Worm (Caenorhabditis elegans) whole organism, L1 larva: ENCODE data around the gene clec-214.

Experiments
- C16A3.4 ChIP-seq: fragments of 150-350 bp; optimal IDR thresholded peaks from 2 replicates; lab custom pipeline; 2014; ENCODE audit warnings: missing biosample characterization, missing genetic modification characterization
- C34B4.2 ChIP-seq: sonication (generic microtip); optimal IDR thresholded peaks from 2 replicates; lab custom pipeline; 2017; ENCODE audit warnings: mild to moderate bottlenecking, missing genetic modification characterization, missing compliant biosample characterization
- Y116A8C.19 ChIP-seq: sonication (generic microtip); optimal IDR thresholded peaks from 2 replicates; lab custom pipeline; 2016; ENCODE audit warnings: missing compliant biosample characterization, missing genetic modification characterization, borderline replicate concordance
- aha-1 ChIP-seq: fragments of 150-350 bp; optimal IDR thresholded peaks from 2 replicates; lab custom pipeline; 2014; ENCODE audit warnings: missing biosample characterization, missing genetic modification characterization
- aly-2 ChIP-seq: fragments of 150-350 bp; optimal IDR thresholded peaks from 2 replicates; lab custom pipeline; 2014; ENCODE audit warnings: missing biosample characterization, missing genetic modification characterization
- ceh-63 ChIP-seq: fragments of 200-800 bp; sonication (Bioruptor generic); optimal IDR thresholded peaks from 2 replicates; lab custom pipeline; 2018; ENCODE audit warnings: mild to moderate bottlenecking, missing genetic modification characterization, missing compliant biosample characterization
- ceh-90 ChIP-seq: sonication (generic microtip); optimal IDR thresholded peaks from 2 replicates; lab custom pipeline; 2016; ENCODE audit warnings: missing genetic modification characterization, missing compliant biosample characterization
- dpl-1 ChIP-seq, 3 experiments: fragments of 150-350 bp in 2 of 3; sonication (generic microtip) in 1 of 3; optimal IDR thresholded peaks; 2 replicates each; lab custom pipeline; 2014 to 2017; ENCODE audit warnings: missing biosample characterization in 3 of 3, missing genetic modification characterization in 3 of 3, missing genetic modification reagents in 3 of 3
- dsc-1 ChIP-seq: sonication (generic microtip); optimal IDR thresholded peaks from 2 replicates; lab custom pipeline; 2016; ENCODE audit warnings: mild to moderate bottlenecking, missing genetic modification characterization, missing compliant biosample characterization
- efl-1 ChIP-seq, 4 experiments: fragments of 150-350 bp; optimal IDR thresholded peaks in 3 of 4; peaks in 1 of 4; 1 replicate in 1 of 4; 2 replicates in 3 of 4; lab custom pipeline; 2014; ENCODE audit warnings: missing biosample characterization in 2 of 4, missing genetic modification characterization in 2 of 4, missing genetic modification reagents in 2 of 4
- elt-2 ChIP-seq: sonication (generic microtip); optimal IDR thresholded peaks from 2 replicates; lab custom pipeline; 2016; ENCODE audit warnings: missing genetic modification characterization, mild to moderate bottlenecking, inconsistent platforms, missing compliant biosample characterization, missing genetic modification reagents
- elt-3 ChIP-seq, 6 experiments: fragments of 150-350 bp in 1 of 6; sonication (generic microtip); optimal IDR thresholded peaks; 2 replicates each; lab custom pipeline; 2017 to 2018; ENCODE audit warnings: missing biosample characterization in 6 of 6, missing genetic modification characterization in 6 of 6, inconsistent platforms in 1 of 6
- ets-5 ChIP-seq: fragments of 200-800 bp; sonication (Bioruptor generic); IDR thresholded peaks from 2 replicates; pipeline ENCODE4 v1.3.6; 2022; ENCODE audit warnings: missing genetic modification characterization, missing compliant biosample characterization
- fkh-10 ChIP-seq: sonication (generic microtip); optimal IDR thresholded peaks from 2 replicates; lab custom pipeline; 2017; ENCODE audit warnings: missing biosample characterization, missing genetic modification reagents, missing genetic modification characterization
- grh-1 ChIP-seq: fragments of 200-800 bp; sonication (Bioruptor generic); IDR thresholded peaks from 2 replicates; pipeline ENCODE4 v1.3.6; 2022; ENCODE audit warnings: missing genetic modification reagents, missing genetic modification characterization, missing compliant biosample characterization
- hlh-17 ChIP-seq: fragments of 200-800 bp; sonication (Bioruptor generic); optimal IDR thresholded peaks from 2 replicates; lab custom pipeline; 2018; ENCODE audit warnings: missing genetic modification characterization, mild to moderate bottlenecking, missing compliant biosample characterization, moderate library complexity, borderline replicate concordance
- hlh-4 ChIP-seq: sonication (generic microtip); optimal IDR thresholded peaks from 2 replicates; lab custom pipeline; 2016; ENCODE audit warnings: mild to moderate bottlenecking, missing genetic modification characterization, missing compliant biosample characterization
- hpl-2 ChIP-seq: fragments of 150-350 bp; optimal IDR thresholded peaks from 2 replicates; lab custom pipeline; 2014; ENCODE audit warnings: missing biosample characterization, missing genetic modification reagents, missing genetic modification characterization
- isw-1 ChIP-seq: fragments of 200-800 bp; sonication (Bioruptor generic); IDR thresholded peaks from 2 replicates; pipeline ENCODE4 v1.3.6; 2022; ENCODE audit warnings: missing genetic modification characterization, missing compliant biosample characterization
- jun-1 ChIP-seq: fragments of 150-350 bp; optimal IDR thresholded peaks from 2 replicates; lab custom pipeline; 2014; ENCODE audit warnings: missing biosample characterization, missing genetic modification reagents, missing genetic modification characterization
- lin-14 ChIP-seq: fragments of 200-800 bp; sonication (Bioruptor generic); optimal IDR thresholded peaks from 2 replicates; lab custom pipeline; 2018; ENCODE audit warnings: mild to moderate bottlenecking, missing genetic modification characterization, moderate library complexity, missing compliant biosample characterization
- lin-15B ChIP-seq: fragments of 150-350 bp; sonication (generic microtip); optimal IDR thresholded peaks from 3 replicates; lab custom pipeline; 2014; ENCODE audit warnings: missing biosample characterization, missing genetic modification characterization
- lin-35 ChIP-seq, 2 experiments: fragments of 150-350 bp; optimal IDR thresholded peaks; 2 replicates each; lab custom pipeline; 2014; ENCODE audit warnings: missing biosample characterization in 2 of 2, missing genetic modification characterization in 2 of 2, missing genetic modification reagents in 2 of 2
- lin-39 ChIP-seq: fragments of 150-350 bp; optimal IDR thresholded peaks from 2 replicates; lab custom pipeline; 2014; ENCODE audit warnings: missing biosample characterization, missing genetic modification reagents, missing genetic modification characterization
- lsy-2 ChIP-seq, 2 experiments: fragments of 150-350 bp; optimal IDR thresholded peaks; 2 replicates each; lab custom pipeline; 2014; ENCODE audit warnings: missing biosample characterization in 2 of 2, missing genetic modification characterization in 2 of 2
- mdl-1 ChIP-seq, 2 experiments: fragments of 150-350 bp; optimal IDR thresholded peaks; 2 replicates each; lab custom pipeline; 2014 to 2017; ENCODE audit warnings: missing biosample characterization in 2 of 2, missing genetic modification characterization in 2 of 2, inconsistent platforms in 1 of 2
- mef-2 ChIP-seq: fragments of 150-350 bp; optimal IDR thresholded peaks from 2 replicates; lab custom pipeline; 2014; ENCODE audit warnings: missing biosample characterization, missing genetic modification characterization
- mep-1 ChIP-seq: fragments of 150-350 bp; optimal IDR thresholded peaks from 2 replicates; lab custom pipeline; 2014; ENCODE audit warnings: missing biosample characterization, missing genetic modification characterization
- nhr-11 ChIP-seq: fragments of 150-350 bp; optimal IDR thresholded peaks from 2 replicates; lab custom pipeline; 2014; ENCODE audit warnings: missing biosample characterization, missing genetic modification characterization
- nhr-12 ChIP-seq: sonication (generic microtip); optimal IDR thresholded peaks from 2 replicates; lab custom pipeline; 2017; ENCODE audit warnings: missing biosample characterization, missing genetic modification characterization
- nhr-20 ChIP-seq: sonication (generic microtip); optimal IDR thresholded peaks from 2 replicates; lab custom pipeline; 2016; ENCODE audit warnings: mild to moderate bottlenecking, missing genetic modification characterization, missing compliant biosample characterization
- nhr-237 ChIP-seq: fragments of 150-350 bp; optimal IDR thresholded peaks from 2 replicates; lab custom pipeline; 2014; ENCODE audit warnings: missing biosample characterization, missing genetic modification characterization
- nhr-47 ChIP-seq: sonication (generic microtip); optimal IDR thresholded peaks from 2 replicates; lab custom pipeline; 2016; ENCODE audit warnings: mild to moderate bottlenecking, missing genetic modification characterization, moderate library complexity, missing compliant biosample characterization
- nhr-71 ChIP-seq: sonication (generic microtip); optimal IDR thresholded peaks from 2 replicates; lab custom pipeline; 2016; ENCODE audit warnings: mild to moderate bottlenecking, missing genetic modification characterization, moderate library complexity, missing compliant biosample characterization
- nhr-77 ChIP-seq: fragments of 150-350 bp; optimal IDR thresholded peaks from 2 replicates; lab custom pipeline; 2014; ENCODE audit warnings: missing biosample characterization, missing genetic modification characterization
- nhr-85 ChIP-seq: sonication (generic microtip); peaks from one replicate; lab custom pipeline; 2016; ENCODE audit warnings: missing genetic modification characterization, inconsistent platforms, missing compliant biosample characterization
- pax-3 ChIP-seq: fragments of 200-800 bp; sonication (Bioruptor generic); optimal IDR thresholded peaks from 2 replicates; lab custom pipeline; 2018; ENCODE audit warnings: mild to moderate bottlenecking, missing genetic modification characterization, moderate library complexity, missing compliant biosample characterization
- pqm-1 ChIP-seq: sonication (generic microtip); optimal IDR thresholded peaks from 3 replicates; lab custom pipeline; 2017; ENCODE audit warnings: missing biosample characterization, missing genetic modification characterization
- rnt-1 ChIP-seq: sonication (generic microtip); optimal IDR thresholded peaks from 2 replicates; lab custom pipeline; 2016; ENCODE audit warnings: mild to moderate bottlenecking, missing genetic modification characterization, moderate library complexity, missing compliant biosample characterization
- snpc-4 ChIP-seq: fragments of 150-350 bp; optimal IDR thresholded peaks from 2 replicates; lab custom pipeline; 2014; ENCODE audit warnings: missing biosample characterization, missing genetic modification characterization
- snu-23 ChIP-seq: sonication (generic microtip); optimal IDR thresholded peaks from 2 replicates; lab custom pipeline; 2016; ENCODE audit warnings: missing genetic modification characterization, missing compliant biosample characterization
- sptf-1 ChIP-seq: fragments of 150-350 bp; optimal IDR thresholded peaks from 2 replicates; lab custom pipeline; 2014; ENCODE audit warnings: missing biosample characterization, missing genetic modification characterization
- sup-37 ChIP-seq: fragments of 200-800 bp; sonication (Bioruptor generic); optimal IDR thresholded peaks from 2 replicates; lab custom pipeline; 2018; ENCODE audit warnings: mild to moderate bottlenecking, missing genetic modification characterization, missing compliant biosample characterization
- swsn-7 ChIP-seq: sonication (generic microtip); optimal IDR thresholded peaks from 2 replicates; lab custom pipeline; 2016; ENCODE audit warnings: missing genetic modification characterization, missing compliant biosample characterization
- tlp-1 ChIP-seq: fragments of 150-350 bp; optimal IDR thresholded peaks from 2 replicates; lab custom pipeline; 2014; ENCODE audit warnings: missing biosample characterization, missing genetic modification characterization
- unc-130 ChIP-seq: fragments of 150-350 bp; optimal IDR thresholded peaks from 2 replicates; lab custom pipeline; 2017; ENCODE audit warnings: missing biosample characterization, missing genetic modification characterization, inconsistent platforms
- unc-98 ChIP-seq: fragments of 200-800 bp; sonication (Bioruptor generic); IDR thresholded peaks from 2 replicates; pipeline ENCODE4 v1.3.6; 2022; ENCODE audit warnings: missing genetic modification characterization, missing compliant biosample characterization
- xbp-1 ChIP-seq: sonication (generic microtip); optimal IDR thresholded peaks from 2 replicates; lab custom pipeline; 2016; ENCODE audit warnings: missing genetic modification characterization, missing compliant biosample characterization
- ztf-11 ChIP-seq, 2 experiments: sonication (generic microtip); optimal IDR thresholded peaks; 2 replicates each; lab custom pipeline; 2016 to 2017; ENCODE audit warnings: missing genetic modification characterization in 2 of 2, missing biosample characterization in 1 of 2, missing compliant biosample characterization in 1 of 2
- ztf-4 ChIP-seq: fragments of 150-350 bp; optimal IDR thresholded peaks from 2 replicates; lab custom pipeline; 2014; ENCODE audit warnings: missing biosample characterization, missing genetic modification characterization

Gene clec-214

ce11 chrV:7575563-7575962 lies 34.6 kb upstream of the clec-214 start, which contains the start of the genes snu-66 and ints-9 (continued):
- TF ChIP-seq C34B4.2 (tag; lab: Kevin White, UChicago), result no peak
- peak; percentile 84 for TF ChIP-seq nhr-71
- TF ChIP-seq aly-2 (tag; lab: Kevin White, UChicago), result no peak
- TF ChIP-seq hlh-4 (tag; lab: Kevin White, UChicago), result no peak
- TF ChIP-seq Y116A8C.19 (tag; lab: Kevin White, UChicago), result no peak
- peak; percentile 30 for TF ChIP-seq jun-1 (tag; lab: Kevin White, UChicago)
- no peak for TF ChIP-seq nhr-12 (tag; lab: Kevin White, UChicago)
- peak; percentile 67 to 80 for TF ChIP-seq efl-1 (optimal IDR thresholded peaks at IDR 0.05; lab: Kevin White, UChicago)
- peak; percentile 78 to 96 for TF ChIP-seq efl-1 (GFP tag; optimal IDR thresholded peaks at IDR 0.05 in 1 of 2; lab: Kevin White, UChicago)
- peak; percentile 81 for TF ChIP-seq nhr-85 (tag; lab: Kevin White, UChicago)
- TF ChIP-seq mep-1, result peak; percentile 87
- TF ChIP-seq xbp-1 (tag; lab: Kevin White, UChicago), result peak; percentile 72
- no peak for TF ChIP-seq nhr-237 (tag; lab: Kevin White, UChicago)
- TF ChIP-seq nhr-20 (tag; lab: Kevin White, UChicago), result peak; percentile 77
- TF ChIP-seq pax-3 (tag; lab: Kevin White, UChicago), result no peak
- no peak for TF ChIP-seq hlh-17 (GFP tag; lab: Kevin White, UChicago)
- peak; percentile 53 for TF ChIP-seq isw-1 (GFP tag; lab: Robert Waterston, UW)
- no peak for TF ChIP-seq sup-37
- no peak for TF ChIP-seq elt-2 (tag; lab: Kevin White, UChicago)
- TF ChIP-seq ztf-11 (tag; optimal IDR thresholded peaks at IDR 0.05; lab: Kevin White, UChicago), result peak in 1 of 2 experiments; percentile 33
- TF ChIP-seq unc-130 (tag; lab: Kevin White, UChicago), result peak; percentile 71
- TF ChIP-seq rnt-1 (tag; lab: Kevin White, UChicago), result peak; percentile 79
- TF ChIP-seq mef-2, result no peak
- no peak for TF ChIP-seq sptf-1 (tag; lab: Kevin White, UChicago)
- peak; percentile 68 for TF ChIP-seq dsc-1 (tag; lab: Kevin White, UChicago)
- TF ChIP-seq tlp-1 (tag; lab: Kevin White, UChicago), result no peak
- peak; percentile 68 to 79 (median 79) for TF ChIP-seq dpl-1 (GFP tag; optimal IDR thresholded peaks at IDR 0.05; lab: Kevin White, UChicago)
- TF ChIP-seq unc-98, result no peak
- peak; percentile 63 for TF ChIP-seq lin-15B
- TF ChIP-seq ets-5, result no peak
- TF ChIP-seq lin-39 (tag; lab: Kevin White, UChicago), result peak; percentile 48
- peak; percentile 84 for TF ChIP-seq snu-23 (GFP tag; lab: Kevin White, UChicago)

- TF ChIP-seq lsy-2 (tag; optimal IDR thresholded peaks at IDR 0.05; lab: Kevin White, UChicago) (peak; percentile 66 to 77), grh-1 (GFP tag; lab: Robert Waterston, UW) (no peak), nhr-47 (tag; lab: Kevin White, UChicago) (peak; percentile 70), ceh-90 (tag; lab: Kevin White, UChicago) (no peak), mdl-1 (tag; optimal IDR thresholded peaks at IDR 0.05; lab: Kevin White, UChicago) (no peak), lin-15B (peak; percentile 2), dpl-1 (GFP tag; optimal IDR thresholded peaks at IDR 0.05; lab: Kevin White, UChicago) (peak; percentile 39 to 65 (median 58)), hlh-4 (tag; lab: Kevin White, UChicago) (no peak), ztf-11 (tag; optimal IDR thresholded peaks at IDR 0.05; lab: Kevin White, UChicago) (no peak), hpl-2 (GFP tag; lab: Kevin White, UChicago) (no peak), ceh-63 (GFP tag; lab: Kevin White, UChicago) (no peak), aha-1 (tag; lab: Kevin White, UChicago) (no peak), hlh-17 (GFP tag; lab: Kevin White, UChicago) (no peak), nhr-77 (tag; lab: Kevin White, UChicago) (peak; percentile 60), pqm-1 (tag; lab: Kevin White, UChicago) (no peak), nhr-85 (tag; lab: Kevin White, UChicago) (peak; percentile 82), lin-35 (GFP tag; optimal IDR thresholded peaks at IDR 0.05; lab: Kevin White, UChicago) (peak; percentile 58 to 79), nhr-11 (tag; lab: Kevin White, UChicago) (no peak), aly-2 (tag; lab: Kevin White, UChicago) (no peak), swsn-7 (tag; lab: Kevin White, UChicago) (peak; percentile 62), ztf-4 (tag; lab: Kevin White, UChicago) (no peak), dsc-1 (tag; lab: Kevin White, UChicago) (peak; percentile 44), lin-14 (GFP tag; lab: Kevin White, UChicago) (no peak), snu-23 (GFP tag; lab: Kevin White, UChicago) (peak; percentile 74), C34B4.2 (tag; lab: Kevin White, UChicago) (no peak), fkh-10 (no peak), efl-1 (optimal IDR thresholded peaks at IDR 0.05; lab: Kevin White, UChicago) (peak; percentile 75 to 77), efl-1 (GFP tag; optimal IDR thresholded peaks at IDR 0.05 in 1 of 2; lab: Kevin White, UChicago) (peak; percentile 67 to 96), elt-3 (tag; optimal IDR thresholded peaks at IDR 0.05; lab: Kevin White, UChicago) (peak in 2 of 6 experiments; percentile 12 to 34), C16A3.4 (tag; lab: Kevin White, UChicago) (peak; percentile 27), snpc-4 (tag; lab: Kevin White, UChicago) (peak; percentile 21)
Observed at ce11 chrV:7580378-7580777, 29.8 kb upstream of the clec-214 start, which contains the start of gene ets-6. Gene ets-6 (minus strand): TSS chrV:7580546.
